Worm (Caenorhabditis elegans): ENCODE results near the gene egg-3.

egg-3 gene

ce11 chrII:10840067-10840466 is 44.2 kb downstream of the egg-3 start (continued):
- peak; percentile 40 for TF ChIP-seq unc-62 (GFP tag; optimal IDR thresholded peaks at IDR 0.05)
- peak; percentile 72 for TF ChIP-seq jun-1 (tag; optimal IDR thresholded peaks at IDR 0.05)
- TF ChIP-seq mml-1 (tag; optimal IDR thresholded peaks at IDR 0.05): no peak
- TF ChIP-seq daf-12 (tag; optimal IDR thresholded peaks at IDR 0.05): no peak
- no peak for TF ChIP-seq nhr-67 (tag; optimal IDR thresholded peaks at IDR 0.05)

- TF ChIP-seq ZK546.5 (tag; optimal IDR thresholded peaks at IDR 0.05) (no peak), nfya-1 (tag; optimal IDR thresholded peaks at IDR 0.05; ENCODE audit: insufficient read depth) (peak; percentile 73)
Observed at ce11 chrII:10838550-10838949, 45.7 kb downstream of the egg-3 start.

- TF ChIP-seq unc-39 (tag; optimal IDR thresholded peaks at IDR 0.05): no peak
- no peak for TF ChIP-seq ceh-9 (tag; optimal IDR thresholded peaks at IDR 0.05)
- no peak for TF ChIP-seq elt-2 (tag; optimal IDR thresholded peaks at IDR 0.05)
- TF ChIP-seq nhr-25 (tag; optimal IDR thresholded peaks at IDR 0.05): no peak
Observed at ce11 chrII:10834717-10835116, 49.5 kb downstream of the egg-3 start.
